Worm (Caenorhabditis elegans) whole organism, L1 larva: ENCODE measurements around the gene hda-2.
A peak's percentile ranks its signal among the peaks of the same experiment; 100 is the strongest.

Experiments used
- C04F5.9 ChIP-seq: sonication (generic microtip); optimal IDR thresholded peaks from 2 replicates; lab custom pipeline; 2016; ENCODE audit warnings: missing genetic modification characterization, missing compliant biosample characterization
- C16A3.4 ChIP-seq: fragments of 150-350 bp; optimal IDR thresholded peaks from 2 replicates; lab custom pipeline; 2014; ENCODE audit warnings: missing biosample characterization, missing genetic modification characterization
- aha-1 ChIP-seq: fragments of 150-350 bp; optimal IDR thresholded peaks from 2 replicates; lab custom pipeline; 2014; ENCODE audit warnings: missing biosample characterization, missing genetic modification characterization
- alr-1 ChIP-seq: fragments of 200-800 bp; sonication (Bioruptor generic); optimal IDR thresholded peaks from 2 replicates; lab custom pipeline; 2018; ENCODE audit warnings: borderline replicate concordance, mild to moderate bottlenecking, missing genetic modification characterization, missing compliant biosample characterization
- aly-2 ChIP-seq: fragments of 150-350 bp; optimal IDR thresholded peaks from 2 replicates; lab custom pipeline; 2014; ENCODE audit warnings: missing biosample characterization, missing genetic modification characterization
- ceh-8 ChIP-seq: fragments of 200-800 bp; sonication (Bioruptor generic); optimal IDR thresholded peaks from 2 replicates; lab custom pipeline; 2018; ENCODE audit warnings: mild to moderate bottlenecking, missing genetic modification characterization, moderate library complexity, missing compliant biosample characterization
- ceh-88 ChIP-seq: fragments of 200-800 bp; sonication (Bioruptor generic); IDR thresholded peaks from 2 replicates; pipeline ENCODE4 v1.3.6; 2022; ENCODE audit warnings: missing genetic modification characterization, missing compliant biosample characterization
- dpl-1 ChIP-seq, 3 experiments: fragments of 150-350 bp in 2 of 3; sonication (generic microtip) in 1 of 3; optimal IDR thresholded peaks; 2 replicates each; lab custom pipeline; 2014 to 2017; ENCODE audit warnings: missing biosample characterization in 3 of 3, missing genetic modification characterization in 3 of 3, missing genetic modification reagents in 3 of 3
- dsc-1 ChIP-seq: sonication (generic microtip); optimal IDR thresholded peaks from 2 replicates; lab custom pipeline; 2016; ENCODE audit warnings: mild to moderate bottlenecking, missing genetic modification characterization, missing compliant biosample characterization
- efl-1 ChIP-seq, 4 experiments: fragments of 150-350 bp; optimal IDR thresholded peaks in 3 of 4; peaks in 1 of 4; 1 replicate in 1 of 4; 2 replicates in 3 of 4; lab custom pipeline; 2014; ENCODE audit warnings: missing biosample characterization in 2 of 4, missing genetic modification characterization in 2 of 4, missing genetic modification reagents in 2 of 4
- egl-13 ChIP-seq: sonication (generic microtip); optimal IDR thresholded peaks from 2 replicates; lab custom pipeline; 2016; ENCODE audit warnings: missing genotype, missing genetic modification reagents, missing genetic modification characterization, missing compliant biosample characterization
- egl-27 ChIP-seq, 2 experiments: fragments of 150-350 bp in 1 of 2; sonication (generic microtip); optimal IDR thresholded peaks; 3 replicates each; lab custom pipeline; 2017 to 2018; ENCODE audit warnings: missing biosample characterization in 2 of 2, missing genetic modification characterization in 2 of 2, missing genetic modification reagents in 2 of 2
- fkh-10 ChIP-seq: sonication (generic microtip); optimal IDR thresholded peaks from 2 replicates; lab custom pipeline; 2017; ENCODE audit warnings: missing biosample characterization, missing genetic modification reagents, missing genetic modification characterization
- hlh-4 ChIP-seq: sonication (generic microtip); optimal IDR thresholded peaks from 2 replicates; lab custom pipeline; 2016; ENCODE audit warnings: mild to moderate bottlenecking, missing genetic modification characterization, missing compliant biosample characterization
- irx-1 ChIP-seq: sonication (generic microtip); optimal IDR thresholded peaks from 2 replicates; lab custom pipeline; 2016; ENCODE audit warnings: missing genetic modification characterization, missing compliant biosample characterization
- lir-3 ChIP-seq: sonication (generic microtip); optimal IDR thresholded peaks from 2 replicates; lab custom pipeline; 2016; ENCODE audit warnings: mild to moderate bottlenecking, missing genetic modification characterization, moderate library complexity, missing compliant biosample characterization; ENCODE audit not compliant: poor library complexity
- lsy-2 ChIP-seq, 2 experiments: fragments of 150-350 bp; optimal IDR thresholded peaks; 2 replicates each; lab custom pipeline; 2014; ENCODE audit warnings: missing biosample characterization in 2 of 2, missing genetic modification characterization in 2 of 2
- mab-9 ChIP-seq: fragments of 200-800 bp; sonication (Bioruptor generic); IDR thresholded peaks from 2 replicates; pipeline ENCODE4 v1.3.6; 2022; ENCODE audit warnings: missing genetic modification reagents, missing genetic modification characterization, missing compliant biosample characterization
- mdl-1 ChIP-seq, 2 experiments: fragments of 150-350 bp; optimal IDR thresholded peaks; 2 replicates each; lab custom pipeline; 2014 to 2017; ENCODE audit warnings: missing biosample characterization in 2 of 2, missing genetic modification characterization in 2 of 2, inconsistent platforms in 1 of 2
- mep-1 ChIP-seq: fragments of 150-350 bp; optimal IDR thresholded peaks from 2 replicates; lab custom pipeline; 2014; ENCODE audit warnings: missing biosample characterization, missing genetic modification characterization
- nhr-19 ChIP-seq: fragments of 200-800 bp; sonication (Bioruptor generic); conservative IDR thresholded peaks from 2 replicates; pipeline ENCODE4 v1.3.6; 2022; ENCODE audit warnings: missing genetic modification characterization, missing compliant biosample characterization
- nhr-28 ChIP-seq: fragments of 150-350 bp; optimal IDR thresholded peaks from 2 replicates; lab custom pipeline; 2014; ENCODE audit warnings: missing biosample characterization, missing genetic modification characterization
- nhr-76 ChIP-seq: sonication (generic microtip); optimal IDR thresholded peaks from 2 replicates; lab custom pipeline; 2017; ENCODE audit warnings: missing biosample characterization, missing genetic modification characterization
- nhr-90 ChIP-seq: sonication (generic microtip); optimal IDR thresholded peaks from 2 replicates; lab custom pipeline; 2016; ENCODE audit warnings: mild to moderate bottlenecking, missing genetic modification characterization, missing compliant biosample characterization; ENCODE audit not compliant: poor library complexity
- pag-3 ChIP-seq: sonication (generic microtip); optimal IDR thresholded peaks from 2 replicates; lab custom pipeline; 2017; ENCODE audit warnings: missing genetic modification characterization, mild to moderate bottlenecking, missing compliant biosample characterization, antibody characterized with exemption, borderline replicate concordance; ENCODE audit not compliant: insufficient read depth
- snu-23 ChIP-seq: sonication (generic microtip); optimal IDR thresholded peaks from 2 replicates; lab custom pipeline; 2016; ENCODE audit warnings: missing genetic modification characterization, missing compliant biosample characterization
- sox-4 ChIP-seq: sonication (generic microtip); optimal IDR thresholded peaks from 2 replicates; lab custom pipeline; 2016; ENCODE audit warnings: missing genetic modification characterization, missing compliant biosample characterization
- sptf-1 ChIP-seq: fragments of 150-350 bp; optimal IDR thresholded peaks from 2 replicates; lab custom pipeline; 2014; ENCODE audit warnings: missing biosample characterization, missing genetic modification characterization
- sup-37 ChIP-seq: fragments of 200-800 bp; sonication (Bioruptor generic); optimal IDR thresholded peaks from 2 replicates; lab custom pipeline; 2018; ENCODE audit warnings: mild to moderate bottlenecking, missing genetic modification characterization, missing compliant biosample characterization
- tbx-2 ChIP-seq: sonication (generic microtip); optimal IDR thresholded peaks from 2 replicates; lab custom pipeline; 2016; ENCODE audit warnings: missing genetic modification characterization, missing compliant biosample characterization
- tlp-1 ChIP-seq: fragments of 150-350 bp; optimal IDR thresholded peaks from 2 replicates; lab custom pipeline; 2014; ENCODE audit warnings: missing biosample characterization, missing genetic modification characterization
- unc-30 ChIP-seq: sonication (generic microtip); optimal IDR thresholded peaks from 2 replicates; lab custom pipeline; 2017; ENCODE audit warnings: missing biosample characterization, missing genetic modification characterization
- unc-62 ChIP-seq: fragments of 150-350 bp; optimal IDR thresholded peaks from 2 replicates; lab custom pipeline; 2014; ENCODE audit warnings: missing biosample characterization, missing genetic modification reagents, missing genetic modification characterization
- unc-98 ChIP-seq: fragments of 200-800 bp; sonication (Bioruptor generic); IDR thresholded peaks from 2 replicates; pipeline ENCODE4 v1.3.6; 2022; ENCODE audit warnings: missing genetic modification characterization, missing compliant biosample characterization
- zip-4 ChIP-seq: fragments of 200-800 bp; sonication (Bioruptor generic); optimal IDR thresholded peaks from 2 replicates; lab custom pipeline; 2018; ENCODE audit warnings: mild to moderate bottlenecking, missing genetic modification characterization, moderate library complexity, missing compliant biosample characterization
- ztf-4 ChIP-seq: fragments of 150-350 bp; optimal IDR thresholded peaks from 2 replicates; lab custom pipeline; 2014; ENCODE audit warnings: missing biosample characterization, missing genetic modification characterization

Gene hda-2

ce11 chrII:8028246-8028694, 5.9 kb upstream of the hda-2 start (continued):
- TF ChIP-seq sptf-1: no peak
- peak; percentile 43 for TF ChIP-seq nhr-19
- TF ChIP-seq aha-1 (tag; lab: Kevin White, UChicago): no peak
- TF ChIP-seq mab-9 (GFP tag; lab: Robert Waterston, UW): peak; percentile 48; the same call in 1 of the 2 replicates
- peak; percentile 58 to 83 for TF ChIP-seq lsy-2 (tag; optimal IDR thresholded peaks at IDR 0.05; lab: Kevin White, UChicago)
- TF ChIP-seq unc-30 (tag; lab: Kevin White, UChicago): no peak
- TF ChIP-seq nhr-76: no peak
- TF ChIP-seq lir-3 (tag; lab: Kevin White, UChicago): peak; percentile 99
- TF ChIP-seq pag-3 (tag; lab: Kevin White, UChicago): no peak
- TF ChIP-seq snu-23 (GFP tag; lab: Kevin White, UChicago): peak; percentile 82
- 0 out of 2 replicates have a peak, but pooled peaks have one; percentile 47 for TF ChIP-seq ceh-88 (GFP tag; lab: Robert Waterston, UW)
- TF ChIP-seq zip-4 (GFP tag; lab: Kevin White, UChicago): no peak
- peak; percentile 16 for TF ChIP-seq mep-1 (tag; lab: Kevin White, UChicago)
- TF ChIP-seq nhr-28 (tag; lab: Kevin White, UChicago): no peak
- no peak for TF ChIP-seq hlh-4 (tag; lab: Kevin White, UChicago)
- peak in 1 of 2 experiments; percentile 20 for TF ChIP-seq egl-27 (tag; optimal IDR thresholded peaks at IDR 0.05; lab: Kevin White, UChicago)
- TF ChIP-seq egl-13 (tag; lab: Kevin White, UChicago): peak; percentile 48
- no peak for TF ChIP-seq unc-62
- peak; percentile 66 for TF ChIP-seq tbx-2 (tag; lab: Kevin White, UChicago)
- TF ChIP-seq sup-37 (GFP tag; lab: Kevin White, UChicago): no peak
- TF ChIP-seq alr-1: no peak
- TF ChIP-seq ztf-4 (tag; lab: Kevin White, UChicago): no peak
- TF ChIP-seq unc-98 (GFP tag; lab: Robert Waterston, UW): no peak
- peak; percentile 38 for TF ChIP-seq fkh-10 (GFP tag; lab: Kevin White, UChicago)
- TF ChIP-seq dpl-1 (GFP tag; optimal IDR thresholded peaks at IDR 0.05; lab: Kevin White, UChicago): peak; percentile 41 to 65 (median 41)
- peak; percentile 46 for TF ChIP-seq sox-4 (tag; lab: Kevin White, UChicago)
- TF ChIP-seq C04F5.9: no peak
- peak; percentile 79 for TF ChIP-seq ceh-8 (GFP tag; lab: Kevin White, UChicago)
- peak; percentile 40 for TF ChIP-seq irx-1 (tag; lab: Kevin White, UChicago)
- TF ChIP-seq mdl-1 (tag; optimal IDR thresholded peaks at IDR 0.05; lab: Kevin White, UChicago): peak in 1 of 2 experiments; percentile 72
- no peak for TF ChIP-seq tlp-1

- TF ChIP-seq efl-1 (optimal IDR thresholded peaks at IDR 0.05; lab: Kevin White, UChicago) (no peak), efl-1 (GFP tag; optimal IDR thresholded peaks at IDR 0.05 in 1 of 2; lab: Kevin White, UChicago) (peak in 1 of 2 experiments; percentile 61), C16A3.4 (tag; lab: Kevin White, UChicago) (no peak)
Observed at ce11 chrII:8027663-8028062, 5.3 kb upstream of the hda-2 start, which contains the start of gene swsn-7. swsn-7 (minus strand) TSS chrII:8027763.

- TF ChIP-seq nhr-90 (tag; lab: Kevin White, UChicago): peak; percentile 20
- no peak for TF ChIP-seq efl-1 (optimal IDR thresholded peaks at IDR 0.05; lab: Kevin White, UChicago)
- peak in 1 of 2 experiments; percentile 54 for TF ChIP-seq efl-1 (GFP tag; optimal IDR thresholded peaks at IDR 0.05 in 1 of 2; lab: Kevin White, UChicago)
- no peak for TF ChIP-seq dsc-1 (tag; lab: Kevin White, UChicago)
- TF ChIP-seq aly-2 (tag; lab: Kevin White, UChicago): peak; percentile 47
Observed at ce11 chrII:8020580-8021044, 1.7 kb downstream of the hda-2 start.
